Worm (Caenorhabditis elegans): Measurements from ENCODE around the gene K09C8.2.

Gene K09C8.2

ce11 chrX:10927136-10927535 is 32.1 kb upstream of the K09C8.2 start:
- TF ChIP-seq lir-3 (tag; optimal IDR thresholded peaks at IDR 0.05) (no peak), F37D6.2 (tag; optimal IDR thresholded peaks at IDR 0.05) (no peak), unc-130 (GFP tag; optimal IDR thresholded peaks at IDR 0.05) (no peak), nhr-111 (GFP tag; optimal IDR thresholded peaks at IDR 0.05) (no peak), set-16 (GFP tag; IDR thresholded peaks at IDR 0.05) (no peak), D1046.2 (GFP tag; IDR thresholded peaks at IDR 0.05) (no peak), jun-1 (tag; optimal IDR thresholded peaks at IDR 0.05) (no peak), fos-1 (tag; optimal IDR thresholded peaks at IDR 0.05) (no peak), dmd-6 (GFP tag; IDR thresholded peaks at IDR 0.05) (no peak), rbr-2 (tag; optimal IDR thresholded peaks at IDR 0.05) (no peak), dpl-1 (GFP tag; optimal IDR thresholded peaks at IDR 0.05) (no peak), dve-1 (tag; optimal IDR thresholded peaks at IDR 0.05; ENCODE audit: insufficient read depth) (no peak), pha-4 (GFP tag; IDR thresholded peaks at IDR 0.05) (no peak), pha-4 (tag; optimal IDR thresholded peaks at IDR 0.05) (no peak), nhr-25 (tag; optimal IDR thresholded peaks at IDR 0.05; ENCODE audit: borderline replicate concordance, insufficient read depth) (no peak), lin-1 (GFP tag; IDR thresholded peaks at IDR 0.05) (no peak), dmd-9 (GFP tag; IDR thresholded peaks at IDR 0.05) (no peak), nhr-11 (tag; optimal IDR thresholded peaks at IDR 0.05) (no peak), hif-1 (tag; optimal IDR thresholded peaks at IDR 0.05) (no peak)

- TF ChIP-seq aha-1 (tag) (peak; percentile 47), hlh-11 (tag; optimal IDR thresholded peaks at IDR 0.05) (peak; percentile 27), dmd-6 (GFP tag; IDR thresholded peaks at IDR 0.05) (0 out of 2 replicates have a peak, but pooled peaks have one; percentile 12), pqm-1 (tag; optimal IDR thresholded peaks at IDR 0.05) (peak; percentile 30), nhr-28 (tag; optimal IDR thresholded peaks at IDR 0.05) (peak; percentile 42), attf-4 (tag; optimal IDR thresholded peaks at IDR 0.05) (no peak)
Observed at ce11 chrX:10928948-10929563, 30.2 kb upstream of the K09C8.2 start, which contains the start of gene dgn-1. Gene dgn-1, minus strand, starts transcription at chrX:10928998.

ce11 chrX:10932087-10932486 is 27.1 kb upstream of the K09C8.2 start:
- TF ChIP-seq lin-39 (tag; optimal IDR thresholded peaks at IDR 0.05) (no peak), D1046.2 (GFP tag; IDR thresholded peaks at IDR 0.05) (no peak), dve-1 (tag; optimal IDR thresholded peaks at IDR 0.05; ENCODE audit: insufficient read depth) (no peak)

- no peak for TF ChIP-seq nhr-76 (tag; optimal IDR thresholded peaks at IDR 0.05)
- TF ChIP-seq Y75B8A.6 (GFP tag; IDR thresholded peaks at IDR 0.05): no peak
- no peak for TF ChIP-seq spr-1 (tag; optimal IDR thresholded peaks at IDR 0.05)
- no peak for TF ChIP-seq mxl-3 (GFP tag; optimal IDR thresholded peaks at IDR 0.05)
- no peak for TF ChIP-seq R02D3.7 (tag; optimal IDR thresholded peaks at IDR 0.05)
- TF ChIP-seq zip-11 (GFP tag; IDR thresholded peaks at IDR 0.05): no peak
- TF ChIP-seq mdl-1 (tag; optimal IDR thresholded peaks at IDR 0.05): no peak
- TF ChIP-seq spr-3 (GFP tag; optimal IDR thresholded peaks at IDR 0.05): no peak
- TF ChIP-seq egl-27 (tag; optimal IDR thresholded peaks at IDR 0.05): no peak
- no peak for TF ChIP-seq arid-1 (GFP tag; conservative IDR thresholded peaks at IDR 0.05)
- TF ChIP-seq unc-62 (GFP tag; optimal IDR thresholded peaks at IDR 0.05 in 1 of 2): no peak
- TF ChIP-seq unc-62 (tag; optimal IDR thresholded peaks at IDR 0.05): no peak
- no peak for TF ChIP-seq Y105C5A.15 (GFP tag; IDR thresholded peaks at IDR 0.05)
- TF ChIP-seq mxl-2 (GFP tag; conservative IDR thresholded peaks at IDR 0.05): no peak
Observed at ce11 chrX:10933308-10934014, 25.8 kb upstream of the K09C8.2 start.

Data from whole organism, L4 larva.